Fruit fly (Drosophila melanogaster): ENCODE results near the gene CG2258.
A peak's percentile ranks its signal among the peaks of the same experiment; 100 is the strongest.

Gene CG2258

dm6 chrX:8060921-8061270, 41.0 kb downstream of the CG2258 start (continued):
- no peak for TF ChIP-seq dac (GFP tag; optimal IDR thresholded peaks at IDR 0.05)
- TF ChIP-seq CG6276 (GFP tag; optimal IDR thresholded peaks at IDR 0.05), result no peak
- no peak for TF ChIP-seq CG8119 (GFP tag; IDR thresholded peaks at IDR 0.05)
- peak; percentile 75 for TF ChIP-seq CG6163 (GFP tag; IDR thresholded peaks at IDR 0.05)
- peak; percentile 1 to 38 for TF ChIP-seq ss (GFP tag; optimal IDR thresholded peaks at IDR 0.05)
- TF ChIP-seq CG11902 (GFP tag; optimal IDR thresholded peaks at IDR 0.05), result no peak
- TF ChIP-seq fkh (GFP tag; optimal IDR thresholded peaks at IDR 0.05), result peak; percentile 27
- TF ChIP-seq CG8319 (GFP tag; optimal IDR thresholded peaks at IDR 0.05), result no peak
- no peak for TF ChIP-seq CG11294 (GFP tag; IDR thresholded peaks at IDR 0.05)
- TF ChIP-seq CG6792 (GFP tag; optimal IDR thresholded peaks at IDR 0.05), result no peak
- TF ChIP-seq Hr4 (GFP tag; optimal IDR thresholded peaks at IDR 0.05), result no peak
- no peak for TF ChIP-seq CG34406 (GFP tag; optimal IDR thresholded peaks at IDR 0.05)
- no peak for TF ChIP-seq Met (GFP tag; optimal IDR thresholded peaks at IDR 0.05)
- no peak for TF ChIP-seq topi (GFP tag; optimal IDR thresholded peaks at IDR 0.05)
- TF ChIP-seq CG4318 (GFP tag; optimal IDR thresholded peaks at IDR 0.05), result no peak
- no peak for TF ChIP-seq CG7368 (GFP tag; optimal IDR thresholded peaks at IDR 0.05)
- TF ChIP-seq Gug (GFP tag; IDR thresholded peaks at IDR 0.05), result no peak
- no peak for TF ChIP-seq Sox14 (GFP tag; optimal IDR thresholded peaks at IDR 0.05)
- no peak for TF ChIP-seq CG8632 (GFP tag; optimal IDR thresholded peaks at IDR 0.05)
- TF ChIP-seq OdsH (GFP tag; optimal IDR thresholded peaks at IDR 0.05), result no peak
- TF ChIP-seq esn (GFP tag; optimal IDR thresholded peaks at IDR 0.05), result no peak
- no peak for TF ChIP-seq Lpt (GFP tag; optimal IDR thresholded peaks at IDR 0.05)

- no peak for TF ChIP-seq dac (GFP tag; optimal IDR thresholded peaks at IDR 0.05)
- TF ChIP-seq CG11294 (GFP tag; IDR thresholded peaks at IDR 0.05), result no peak
- no peak for TF ChIP-seq achi (GFP tag; optimal IDR thresholded peaks at IDR 0.05)
- TF ChIP-seq Eip78C (GFP tag), result peak; percentile 53
- no peak for TF ChIP-seq Hr4 (GFP tag; optimal IDR thresholded peaks at IDR 0.05)
- TF ChIP-seq Gug (GFP tag; IDR thresholded peaks at IDR 0.05), result 0 out of 2 replicates have a peak, but pooled peaks have one; percentile 11
- 0 out of 3 replicates have a peak, but pooled peaks have one; percentile 37 for TF ChIP-seq CG8119 (GFP tag; IDR thresholded peaks at IDR 0.05)
- peak; percentile 84 for TF ChIP-seq svp (GFP tag)
- peak; percentile 1 for TF ChIP-seq Met (GFP tag; optimal IDR thresholded peaks at IDR 0.05)
- TF ChIP-seq Sox15 (GFP tag; optimal IDR thresholded peaks at IDR 0.05), result no peak
- no peak for TF ChIP-seq CG34406 (GFP tag; optimal IDR thresholded peaks at IDR 0.05)
- TF ChIP-seq Sox14 (GFP tag; optimal IDR thresholded peaks at IDR 0.05), result peak; percentile 51
- peak; percentile 21 for TF ChIP-seq pdm3 (GFP tag; optimal IDR thresholded peaks at IDR 0.05)
- TF ChIP-seq acj6 (GFP tag; optimal IDR thresholded peaks at IDR 0.05), result no peak
- TF ChIP-seq CG6792 (GFP tag; optimal IDR thresholded peaks at IDR 0.05), result no peak
- TF ChIP-seq CG15336 (GFP tag; IDR thresholded peaks at IDR 0.05), result no peak
- peak; percentile 21; the same call in 1 of the 3 replicates for TF ChIP-seq CG6163 (GFP tag; IDR thresholded peaks at IDR 0.05)
- no peak for TF ChIP-seq eg (GFP tag; IDR thresholded peaks at IDR 0.05)
- TF ChIP-seq CG32006 (GFP tag; optimal IDR thresholded peaks at IDR 0.05), result peak; percentile 12
- TF ChIP-seq ss (GFP tag; optimal IDR thresholded peaks at IDR 0.05), result peak in 1 of 2 experiments; percentile 17
- no peak for TF ChIP-seq Sox102F (GFP tag; optimal IDR thresholded peaks at IDR 0.05)
These were observed 41.6 kb downstream of the CG2258 start for dm6 chrX:8060148-8060920.

- TF ChIP-seq CG6163 (GFP tag; IDR thresholded peaks at IDR 0.05) (0 out of 3 replicates have a peak, but pooled peaks have one; percentile 14), CG11294 (GFP tag; IDR thresholded peaks at IDR 0.05) (no peak)
These were observed 42.3 kb downstream of the CG2258 start for dm6 chrX:8059629-8060028.

dm6 chrX:8058446-8058900, 43.4 kb downstream of the CG2258 start:
- peak; percentile 24 for TF ChIP-seq CG1621 (tag; optimal IDR thresholded peaks at IDR 0.05)
- TF ChIP-seq CG11762 (GFP tag; optimal IDR thresholded peaks at IDR 0.05; ENCODE audit: insufficient read depth), result no peak
- TF ChIP-seq eg (GFP tag; IDR thresholded peaks at IDR 0.05), result peak; percentile 58; the same call in 2 of the 3 replicates
- no peak for TF ChIP-seq CG4318 (GFP tag; optimal IDR thresholded peaks at IDR 0.05)
- TF ChIP-seq CG11294 (GFP tag; IDR thresholded peaks at IDR 0.05), result no peak
- no peak for TF ChIP-seq Smox (GFP tag; optimal IDR thresholded peaks at IDR 0.05)
- peak; percentile 50 for TF ChIP-seq Eip78C (GFP tag)
- TF ChIP-seq CG10631 (GFP tag; optimal IDR thresholded peaks at IDR 0.05), result no peak
- TF ChIP-seq CG8119 (GFP tag; IDR thresholded peaks at IDR 0.05), result peak; percentile 62
- no peak for TF ChIP-seq Sox102F (GFP tag; optimal IDR thresholded peaks at IDR 0.05)
- no peak for TF ChIP-seq spab (GFP tag; optimal IDR thresholded peaks at IDR 0.05)
- peak; percentile 17 for TF ChIP-seq Sox14 (GFP tag; optimal IDR thresholded peaks at IDR 0.05)
- TF ChIP-seq CG32006 (GFP tag; optimal IDR thresholded peaks at IDR 0.05), result no peak
- no peak for TF ChIP-seq dsx (GFP tag; optimal IDR thresholded peaks at IDR 0.05; ENCODE audit: poor library complexity, severe bottlenecking)
- no peak for TF ChIP-seq CG8632 (GFP tag; optimal IDR thresholded peaks at IDR 0.05)
- no peak for TF ChIP-seq Ets21C (GFP tag; optimal IDR thresholded peaks at IDR 0.05)
- TF ChIP-seq Eip75B (GFP tag; optimal IDR thresholded peaks at IDR 0.05), result peak; percentile 12
- TF ChIP-seq fkh (GFP tag; optimal IDR thresholded peaks at IDR 0.05), result peak; percentile 96
- TF ChIP-seq CG34406 (GFP tag; optimal IDR thresholded peaks at IDR 0.05), result peak; percentile 19
- no peak for TF ChIP-seq lz (GFP tag; optimal IDR thresholded peaks at IDR 0.05)
- TF ChIP-seq CG15336 (GFP tag; IDR thresholded peaks at IDR 0.05), result peak; percentile 37
- TF ChIP-seq Lpt (GFP tag; optimal IDR thresholded peaks at IDR 0.05), result peak; percentile 30
- no peak for TF ChIP-seq CG6792 (GFP tag; optimal IDR thresholded peaks at IDR 0.05)
- peak; percentile 24 to 49 for TF ChIP-seq ss (GFP tag; optimal IDR thresholded peaks at IDR 0.05)
- no peak for TF ChIP-seq CG9139 (GFP tag; optimal IDR thresholded peaks at IDR 0.05)
